Worm (Caenorhabditis elegans) whole organism, L3 larva: ENCODE data around the gene F08F8.11.

Experiments
- ZK546.5 ChIP-seq: sonication (generic microtip); optimal IDR thresholded peaks from 2 replicates; lab custom pipeline; 2017; ENCODE audit warnings: missing biosample characterization, missing genetic modification characterization
- aly-2 ChIP-seq: fragments of 150-350 bp; optimal IDR thresholded peaks from 2 replicates; lab custom pipeline; 2014; ENCODE audit warnings: missing biosample characterization, missing genetic modification characterization
- ama-1 ChIP-seq: fragments of 150-350 bp; optimal IDR thresholded peaks from 2 replicates; lab custom pipeline; 2018
- ceh-16 ChIP-seq: sonication (generic microtip); optimal IDR thresholded peaks from 2 replicates; lab custom pipeline; 2017; ENCODE audit warnings: missing biosample characterization, missing genetic modification characterization
- ceh-28 ChIP-seq: fragments of 150-350 bp; optimal IDR thresholded peaks from 2 replicates; lab custom pipeline; 2014; ENCODE audit warnings: missing biosample characterization, missing genetic modification reagents, missing genetic modification characterization
- ceh-82 ChIP-seq: fragments of 150-350 bp; optimal IDR thresholded peaks from 2 replicates; lab custom pipeline; 2014; ENCODE audit warnings: missing biosample characterization, missing genetic modification characterization
- ceh-9 ChIP-seq: sonication (generic microtip); optimal IDR thresholded peaks from 2 replicates; lab custom pipeline; 2018; ENCODE audit warnings: missing biosample characterization, missing genetic modification characterization
- egl-5 ChIP-seq: fragments of 150-350 bp; optimal IDR thresholded peaks from 2 replicates; lab custom pipeline; 2017; ENCODE audit warnings: missing biosample characterization, missing genetic modification reagents, missing genetic modification characterization, inconsistent platforms
- elt-1 ChIP-seq: fragments of 150-350 bp; optimal IDR thresholded peaks from 2 replicates; lab custom pipeline; 2014; ENCODE audit warnings: missing biosample characterization, missing genetic modification characterization
- elt-2 ChIP-seq: sonication (generic microtip); optimal IDR thresholded peaks from 2 replicates; lab custom pipeline; 2016; ENCODE audit warnings: missing genetic modification reagents, mild to moderate bottlenecking, missing genetic modification characterization, missing compliant biosample characterization
- eor-1 ChIP-seq, 2 experiments: fragments of 150-350 bp; optimal IDR thresholded peaks; 2 replicates each; lab custom pipeline; 2014 to 2018; ENCODE audit warnings: missing biosample characterization in 2 of 2, missing genetic modification characterization in 2 of 2
- fkh-10 ChIP-seq: sonication (generic microtip); optimal IDR thresholded peaks from 2 replicates; lab custom pipeline; 2017; ENCODE audit warnings: missing biosample characterization, missing genetic modification reagents, missing genetic modification characterization
- fos-1 ChIP-seq: fragments of 150-350 bp; optimal IDR thresholded peaks from 2 replicates; lab custom pipeline; 2014; ENCODE audit warnings: missing biosample characterization, missing genetic modification characterization
- hmg-11 ChIP-seq: sonication (generic microtip); optimal IDR thresholded peaks from 2 replicates; lab custom pipeline; 2016; ENCODE audit warnings: missing genetic modification characterization, missing compliant biosample characterization
- jun-1 ChIP-seq: fragments of 150-350 bp; optimal IDR thresholded peaks from 2 replicates; lab custom pipeline; 2014; ENCODE audit warnings: missing biosample characterization, missing genetic modification reagents, missing genetic modification characterization
- lin-15B ChIP-seq: fragments of 150-350 bp; optimal IDR thresholded peaks from 2 replicates; lab custom pipeline; 2014; ENCODE audit warnings: missing biosample characterization, missing genetic modification characterization
- lin-39 ChIP-seq: fragments of 150-350 bp; optimal IDR thresholded peaks from 2 replicates; lab custom pipeline; 2018; ENCODE audit warnings: missing biosample characterization, missing genetic modification reagents, missing genetic modification characterization
- mml-1 ChIP-seq: fragments of 150-350 bp; sonication (generic microtip); optimal IDR thresholded peaks from 3 replicates; lab custom pipeline; 2014; ENCODE audit warnings: missing biosample characterization, missing genetic modification characterization
- nfya-1 ChIP-seq: sonication (generic microtip); optimal IDR thresholded peaks from 2 replicates; lab custom pipeline; 2017; ENCODE audit warnings: missing genetic modification characterization, mild to moderate bottlenecking, missing compliant biosample characterization, antibody characterized with exemption, moderate library complexity; ENCODE audit not compliant: insufficient read depth
- nhr-11 ChIP-seq: fragments of 150-350 bp; optimal IDR thresholded peaks from 2 replicates; lab custom pipeline; 2014; ENCODE audit warnings: missing biosample characterization, missing genetic modification characterization
- nhr-23 ChIP-seq: fragments of 150-350 bp; optimal IDR thresholded peaks from 2 replicates; lab custom pipeline; 2014; ENCODE audit warnings: missing biosample characterization, missing genetic modification reagents, missing genetic modification characterization
- nhr-25 ChIP-seq: sonication (generic microtip); optimal IDR thresholded peaks from 2 replicates; lab custom pipeline; 2017; ENCODE audit warnings: missing biosample characterization, missing genetic modification characterization
- nhr-43 ChIP-seq: sonication (generic microtip); optimal IDR thresholded peaks from 2 replicates; lab custom pipeline; 2016; ENCODE audit warnings: mild to moderate bottlenecking, missing genetic modification characterization, missing compliant biosample characterization; ENCODE audit not compliant: poor library complexity, severe bottlenecking
- nhr-67 ChIP-seq: fragments of 150-350 bp; optimal IDR thresholded peaks from 2 replicates; lab custom pipeline; 2014; ENCODE audit warnings: missing biosample characterization, missing genetic modification characterization
- nhr-76 ChIP-seq: fragments of 150-350 bp; sonication (generic microtip); optimal IDR thresholded peaks from 5 replicates; lab custom pipeline; 2014; ENCODE audit warnings: missing biosample characterization, missing genetic modification characterization
- nhr-77 ChIP-seq: fragments of 150-350 bp; optimal IDR thresholded peaks from 2 replicates; lab custom pipeline; 2014; ENCODE audit warnings: missing biosample characterization, missing genetic modification characterization
- pha-4 ChIP-seq: fragments of 150-350 bp; optimal IDR thresholded peaks from 2 replicates; lab custom pipeline; 2014; ENCODE audit warnings: missing biosample characterization, missing genetic modification reagents, missing genetic modification characterization
- sea-2 ChIP-seq: fragments of 150-350 bp; sonication (generic microtip); optimal IDR thresholded peaks from 4 replicates; lab custom pipeline; 2014; ENCODE audit warnings: missing biosample characterization, missing genetic modification reagents, missing genetic modification characterization
- skn-1 ChIP-seq: fragments of 150-350 bp; optimal IDR thresholded peaks from 2 replicates; lab custom pipeline; 2014; ENCODE audit warnings: missing biosample characterization, missing genetic modification characterization
- snpc-4 ChIP-seq: fragments of 150-350 bp; optimal IDR thresholded peaks from 2 replicates; lab custom pipeline; 2014; ENCODE audit warnings: missing biosample characterization, missing genetic modification characterization
- tbx-2 ChIP-seq: sonication (generic microtip); optimal IDR thresholded peaks from 2 replicates; lab custom pipeline; 2016; ENCODE audit warnings: mild to moderate bottlenecking, missing genetic modification characterization, missing compliant biosample characterization
- unc-39 ChIP-seq: sonication (generic microtip); optimal IDR thresholded peaks from 4 replicates; lab custom pipeline; 2017; ENCODE audit warnings: missing biosample characterization, missing genetic modification characterization
- ztf-11 ChIP-seq: fragments of 150-350 bp; optimal IDR thresholded peaks from 2 replicates; lab custom pipeline; 2014; ENCODE audit warnings: missing biosample characterization, missing genetic modification characterization

The F08F8.11 gene

ce11 chrIII:7376143-7376802 lies 10.6 kb downstream of the F08F8.11 start (continued):
- TF ChIP-seq nhr-77 = no peak
- peak; percentile 10 for TF ChIP-seq nhr-11 (tag; lab: Kevin White, UChicago)
- TF ChIP-seq nhr-25 (tag; lab: Kevin White, UChicago) = peak; percentile 97
- TF ChIP-seq lin-15B (tag; lab: Kevin White, UChicago) = no peak
- TF ChIP-seq fos-1 (tag; lab: Kevin White, UChicago) = peak; percentile 77
- no peak for TF ChIP-seq skn-1 (tag; lab: Kevin White, UChicago)
- TF ChIP-seq snpc-4 = no peak
- TF ChIP-seq unc-39 (tag; lab: Kevin White, UChicago) = no peak
- no peak for TF ChIP-seq eor-1 (tag; optimal IDR thresholded peaks at IDR 0.05; lab: Kevin White, UChicago)
- peak; percentile 64 for TF ChIP-seq jun-1
- peak; percentile 27 for TF ChIP-seq egl-5
- no peak for TF ChIP-seq fkh-10 (GFP tag; lab: Kevin White, UChicago)

- TF ChIP-seq ama-1 (lab: Kevin White, UChicago) (peak; percentile 21), nhr-77 (no peak)
These were observed 12.8 kb downstream of the F08F8.11 start for ce11 chrIII:7378522-7378921.

ce11 chrIII:7378945-7379344 lies 13.2 kb downstream of the F08F8.11 start, which contains the start of gene T20B12.7:
T20B12.7 (minus strand) TSS chrIII:7379045.
- TF ChIP-seq tbx-2 (tag; lab: Kevin White, UChicago) = no peak

- TF ChIP-seq ceh-82 (tag; lab: Kevin White, UChicago) (no peak), ceh-28 (tag; lab: Kevin White, UChicago) (no peak), snpc-4 (no peak), egl-5 (no peak), nhr-43 (tag; lab: Kevin White, UChicago) (no peak), nhr-67 (tag; lab: Kevin White, UChicago) (no peak), aly-2 (tag; lab: Kevin White, UChicago) (no peak), pha-4 (tag; lab: Kevin White, UChicago) (no peak), hmg-11 (no peak), fkh-10 (GFP tag; lab: Kevin White, UChicago) (no peak), nhr-76 (tag; lab: Kevin White, UChicago) (no peak), elt-1 (tag; lab: Kevin White, UChicago) (no peak), ZK546.5 (tag; lab: Kevin White, UChicago) (no peak), elt-2 (no peak), sea-2 (no peak), ceh-16 (tag; lab: Kevin White, UChicago) (no peak)
These were observed 14.4 kb downstream of the F08F8.11 start for ce11 chrIII:7380120-7380519.

ce11 chrIII:7381546-7382171 lies 16.0 kb downstream of the F08F8.11 start, which contains the start of the genes hmg-4 and T20B12.3:
hmg-4 (minus strand) TSS chrIII:7381596.
T20B12.3 (plus strand) TSS chrIII:7382115.
- TF ChIP-seq ceh-9 (tag; lab: Kevin White, UChicago) (no peak), lin-39 (peak; percentile 50), lin-15B (tag; lab: Kevin White, UChicago) (peak; percentile 66), elt-1 (tag; lab: Kevin White, UChicago) (no peak), pha-4 (tag; lab: Kevin White, UChicago) (peak; percentile 49), ztf-11 (no peak), elt-2 (peak; percentile 13), fkh-10 (GFP tag; lab: Kevin White, UChicago) (no peak), nhr-25 (tag; lab: Kevin White, UChicago) (peak; percentile 45), snpc-4 (peak; percentile 23), nhr-23 (tag; lab: Kevin White, UChicago) (peak; percentile 38), nfya-1 (tag; lab: Kevin White, UChicago) (peak; percentile 76), egl-5 (peak; percentile 31), nhr-43 (tag; lab: Kevin White, UChicago) (no peak), hmg-11 (peak; percentile 34), mml-1 (tag; lab: Kevin White, UChicago) (no peak)
